Fruit fly (Drosophila melanogaster) whole organism, embryonic: ENCODE data around the gene rec.
A peak's percentile ranks its signal among the peaks of the same experiment; 100 is the strongest.

Source experiments
- ATbp ChIP-seq: fragments of 200-800 bp; sonication (Bioruptor generic); optimal IDR thresholded peaks from 2 replicates; lab custom pipeline; 2017; ENCODE audit warnings: missing biosample characterization, mild to moderate bottlenecking, missing genetic modification characterization, missing genetic modification reagents
- Ada2b ChIP-seq: fragments of 200-800 bp; sonication (Bioruptor generic); IDR thresholded peaks from 2 replicates; pipeline ENCODE4 v1.3.6; 2022; ENCODE audit warnings: missing biosample characterization, missing genetic modification characterization
- BEAF-32 ChIP-seq: fragments of 200-800 bp; sonication (Bioruptor generic); optimal IDR thresholded peaks from 3 replicates; lab custom pipeline; 2017; ENCODE audit warnings: missing biosample characterization, missing genetic modification characterization, mild to moderate bottlenecking, moderate library complexity, missing genetic modification reagents
- CG10462 ChIP-seq: fragments of 200-800 bp; sonication (Bioruptor generic); optimal IDR thresholded peaks from 2 replicates; lab custom pipeline; 2016; ENCODE audit warnings: missing biosample characterization, missing genetic modification characterization
- CG10959 ChIP-seq: fragments of 200-800 bp; sonication (Bioruptor generic); IDR thresholded peaks from 2 replicates; pipeline ENCODE4 v1.3.6; 2022; ENCODE audit warnings: missing biosample characterization, missing genetic modification characterization
- CG11093 ChIP-seq: fragments of 200-800 bp; sonication (Bioruptor generic); IDR thresholded peaks from 3 replicates; pipeline ENCODE4 v1.3.6; 2022; ENCODE audit warnings: missing biosample characterization, missing genetic modification characterization
- CG11247 ChIP-seq: fragments of 200-800 bp; sonication (Bioruptor generic); IDR thresholded peaks from 2 replicates; pipeline ENCODE4 v1.3.6; 2022; ENCODE audit warnings: missing biosample characterization, missing genetic modification characterization
- CG11695 ChIP-seq: fragments of 200-800 bp; sonication (Bioruptor generic); IDR thresholded peaks from 3 replicates; pipeline ENCODE4 v1.3.6; 2022; ENCODE audit warnings: missing biosample characterization, missing genetic modification characterization
- CG1233 ChIP-seq: fragments of 200-800 bp; sonication (Bioruptor generic); optimal IDR thresholded peaks from 4 replicates; lab custom pipeline; 2018; ENCODE audit warnings: missing biosample characterization, mild to moderate bottlenecking, missing genetic modification characterization
- CG12744 ChIP-seq: fragments of 200-800 bp; sonication (Bioruptor generic); optimal IDR thresholded peaks from 2 replicates; lab custom pipeline; 2016; ENCODE audit warnings: missing biosample characterization, missing genetic modification characterization
- CG14667 ChIP-seq: fragments of 200-800 bp; sonication (Bioruptor generic); IDR thresholded peaks from 2 replicates; pipeline ENCODE4 v1.3.6; 2022; ENCODE audit warnings: missing biosample characterization, missing genetic modification characterization
- CG14860 ChIP-seq: fragments of 200-800 bp; sonication (Bioruptor generic); IDR thresholded peaks from 3 replicates; pipeline ENCODE4 v1.3.6; 2022; ENCODE audit warnings: missing biosample characterization, missing genetic modification characterization; ENCODE audit not compliant: partially characterized antibody
- CG14965 ChIP-seq: fragments of 200-800 bp; sonication (Bioruptor generic); optimal IDR thresholded peaks from 2 replicates; lab custom pipeline; 2016; ENCODE audit warnings: missing biosample characterization, missing genetic modification characterization, borderline replicate concordance
- CG15601 ChIP-seq: fragments of 200-800 bp; sonication (Bioruptor generic); optimal IDR thresholded peaks from 3 replicates; lab custom pipeline; 2019; ENCODE audit warnings: missing biosample characterization, mild to moderate bottlenecking, missing genetic modification characterization, moderate library complexity
- CG1603 ChIP-seq: fragments of 200-800 bp; sonication (Bioruptor generic); optimal IDR thresholded peaks from 2 replicates; lab custom pipeline; 2019; ENCODE audit warnings: missing biosample characterization, mild to moderate bottlenecking, missing genetic modification characterization, moderate library complexity
- CG17359 ChIP-seq: fragments of 200-800 bp; sonication (Bioruptor generic); optimal IDR thresholded peaks from 3 replicates; lab custom pipeline; 2018; ENCODE audit warnings: missing biosample characterization, mild to moderate bottlenecking, missing genetic modification characterization, moderate library complexity
- CG17568 ChIP-seq: fragments of 200-800 bp; sonication (Bioruptor generic); optimal IDR thresholded peaks from 2 replicates; lab custom pipeline; 2018; ENCODE audit warnings: missing biosample characterization, mild to moderate bottlenecking, missing genetic modification characterization, moderate library complexity
- CG18764 ChIP-seq: fragments of 200-800 bp; sonication (Bioruptor generic); optimal IDR thresholded peaks from 3 replicates; lab custom pipeline; 2016; ENCODE audit warnings: missing biosample characterization, missing genetic modification characterization
- CG2116 ChIP-seq: fragments of 200-800 bp; sonication (Bioruptor generic); optimal IDR thresholded peaks from 3 replicates; lab custom pipeline; 2018; ENCODE audit warnings: missing biosample characterization, mild to moderate bottlenecking, missing genetic modification characterization
- CG2129 ChIP-seq: fragments of 200-800 bp; sonication (Bioruptor generic); IDR thresholded peaks from 2 replicates; pipeline ENCODE4 v1.3.6; 2022; ENCODE audit warnings: missing biosample characterization, missing genetic modification characterization; ENCODE audit not compliant: partially characterized antibody
- CG3065 ChIP-seq: fragments of 200-800 bp; sonication (Bioruptor generic); optimal IDR thresholded peaks from 2 replicates; lab custom pipeline; 2016; ENCODE audit warnings: missing biosample characterization, missing genetic modification characterization
- CG32532 ChIP-seq: fragments of 200-800 bp; sonication (Bioruptor generic); IDR thresholded peaks from 2 replicates; pipeline ENCODE4 v1.3.6; 2022; ENCODE audit warnings: missing biosample characterization, missing genetic modification characterization
- CG5180 ChIP-seq: fragments of 200-800 bp; sonication (Bioruptor generic); optimal IDR thresholded peaks from 3 replicates; lab custom pipeline; 2017; ENCODE audit warnings: missing biosample characterization, missing genetic modification characterization, mild to moderate bottlenecking, moderate library complexity, missing genetic modification reagents
- CG5953 ChIP-seq: fragments of 200-800 bp; sonication (Bioruptor generic); IDR thresholded peaks from 2 replicates; pipeline ENCODE4 v1.3.6; 2022; ENCODE audit warnings: missing biosample characterization, missing genetic modification characterization
- CG6175 ChIP-seq: fragments of 200-800 bp; sonication (Bioruptor generic); IDR thresholded peaks from 3 replicates; pipeline ENCODE4 v1.3.6; 2022; ENCODE audit warnings: missing biosample characterization, missing genetic modification characterization
- CG7928 ChIP-seq: fragments of 200-800 bp; sonication (Bioruptor generic); optimal IDR thresholded peaks from 2 replicates; lab custom pipeline; 2017; ENCODE audit warnings: missing biosample characterization, mild to moderate bottlenecking, missing genetic modification characterization
- CG7987 ChIP-seq: fragments of 200-800 bp; sonication (Bioruptor generic); optimal IDR thresholded peaks from 2 replicates; lab custom pipeline; 2018; ENCODE audit warnings: missing biosample characterization, mild to moderate bottlenecking, missing genetic modification characterization, moderate library complexity
- CHES-1-like ChIP-seq: fragments of 200-800 bp; sonication (Bioruptor generic); optimal IDR thresholded peaks from 2 replicates; lab custom pipeline; 2016; ENCODE audit warnings: missing biosample characterization, missing genetic modification characterization
- Deaf1 ChIP-seq: fragments of 200-800 bp; optimal IDR thresholded peaks from 3 replicates; lab custom pipeline; 2019; ENCODE audit warnings: missing biosample characterization, mild to moderate bottlenecking, missing genetic modification characterization, moderate library complexity
- HLH4C ChIP-seq: fragments of 200-800 bp; sonication (Bioruptor generic); IDR thresholded peaks from 3 replicates; pipeline ENCODE4 v1.3.6; 2022; ENCODE audit warnings: missing biosample characterization, missing genetic modification characterization; ENCODE audit not compliant: partially characterized antibody
- HLHmδ ChIP-seq: fragments of 200-800 bp; sonication (Bioruptor generic); optimal IDR thresholded peaks from 2 replicates; lab custom pipeline; 2018; ENCODE audit warnings: missing biosample characterization, mild to moderate bottlenecking, missing genetic modification characterization, moderate library complexity
- MBD-R2 ChIP-seq: fragments of 200-800 bp; sonication (Bioruptor generic); IDR thresholded peaks from 2 replicates; pipeline ENCODE4 v1.3.6; 2022; ENCODE audit warnings: missing biosample characterization, missing genetic modification characterization
- Oaz ChIP-seq: fragments of 200-800 bp; sonication (Bioruptor generic); IDR thresholded peaks from 2 replicates; pipeline ENCODE4 v1.3.6; 2022; ENCODE audit warnings: missing biosample characterization, missing genetic modification characterization
- Optix ChIP-seq: fragments of 200-800 bp; sonication (Bioruptor generic); IDR thresholded peaks from 3 replicates; pipeline ENCODE4 v1.3.6; 2022; ENCODE audit warnings: missing biosample characterization, missing genetic modification characterization
- Scr ChIP-seq: fragments of 200-800 bp; sonication (Bioruptor generic); IDR thresholded peaks from 2 replicates; pipeline ENCODE4 v1.3.6; 2022; ENCODE audit warnings: missing biosample characterization, missing genetic modification characterization; ENCODE audit not compliant: partially characterized antibody
- Taf1 ChIP-seq: fragments of 200-800 bp; sonication (Bioruptor generic); IDR thresholded peaks from 2 replicates; pipeline ENCODE4 v1.3.6; 2022; ENCODE audit warnings: missing biosample characterization, missing genetic modification characterization
- chinmo ChIP-seq: fragments of 200-800 bp; sonication (Bioruptor generic); IDR thresholded peaks from 4 replicates; pipeline ENCODE4 v1.3.6; 2022; ENCODE audit warnings: missing biosample characterization, missing genetic modification characterization; ENCODE audit not compliant: partially characterized antibody
- ci ChIP-seq: fragments of 200-800 bp; sonication (Bioruptor generic); IDR thresholded peaks from 3 replicates; pipeline ENCODE4 v1.3.6; 2022; ENCODE audit warnings: missing biosample characterization, missing genetic modification characterization
- gce ChIP-seq: fragments of 200-800 bp; sonication (Bioruptor generic); IDR thresholded peaks from 3 replicates; pipeline ENCODE4 v1.3.6; 2022; ENCODE audit warnings: missing biosample characterization, missing genetic modification characterization
- hbn ChIP-seq: fragments of 200-800 bp; sonication (Bioruptor generic); IDR thresholded peaks from 2 replicates; pipeline ENCODE4 v1.3.6; 2022; ENCODE audit warnings: missing biosample characterization, missing genetic modification characterization; ENCODE audit not compliant: partially characterized antibody
- inv ChIP-seq: fragments of 200-800 bp; sonication (Bioruptor generic); IDR thresholded peaks from 2 replicates; pipeline ENCODE4 v1.3.6; 2022; ENCODE audit warnings: missing biosample characterization, missing genetic modification characterization; ENCODE audit not compliant: partially characterized antibody
- knrl ChIP-seq: fragments of 200-800 bp; sonication (Bioruptor generic); IDR thresholded peaks from 3 replicates; pipeline ENCODE4 v1.3.6; 2022; ENCODE audit warnings: missing biosample characterization, missing genetic modification characterization; ENCODE audit not compliant: partially characterized antibody
- mam ChIP-seq: fragments of 200-800 bp; sonication (Bioruptor generic); optimal IDR thresholded peaks from 3 replicates; lab custom pipeline; 2016; ENCODE audit warnings: missing biosample characterization, missing genetic modification characterization
- pfk ChIP-seq: fragments of 200-800 bp; sonication (Bioruptor generic); optimal IDR thresholded peaks from 2 replicates; lab custom pipeline; 2018; ENCODE audit warnings: missing biosample characterization, mild to moderate bottlenecking, missing genetic modification characterization, moderate library complexity
- repo ChIP-seq: fragments of 200-800 bp; sonication (Bioruptor generic); optimal IDR thresholded peaks from 2 replicates; lab custom pipeline; 2016; ENCODE audit warnings: missing biosample characterization, missing genetic modification characterization
- sna ChIP-seq: fragments of 200-800 bp; sonication (Bioruptor generic); IDR thresholded peaks from 2 replicates; pipeline ENCODE4 v1.3.6; 2022; ENCODE audit warnings: missing biosample characterization, missing genetic modification characterization; ENCODE audit not compliant: partially characterized antibody
- sob ChIP-seq: fragments of 200-800 bp; sonication (Bioruptor generic); IDR thresholded peaks from 2 replicates; pipeline ENCODE4 v1.3.6; 2022; ENCODE audit warnings: missing biosample characterization, missing genetic modification characterization
- sqz ChIP-seq: fragments of 200-800 bp; sonication (Bioruptor generic); optimal IDR thresholded peaks from 3 replicates; lab custom pipeline; 2018; ENCODE audit warnings: missing biosample characterization, mild to moderate bottlenecking, missing genetic modification characterization
- sr ChIP-seq: fragments of 200-800 bp; sonication (Bioruptor generic); IDR thresholded peaks from 3 replicates; pipeline ENCODE4 v1.3.6; 2022; ENCODE audit warnings: missing biosample characterization, missing genetic modification characterization
- stwl ChIP-seq: fragments of 200-800 bp; sonication (Bioruptor generic); optimal IDR thresholded peaks from 3 replicates; lab custom pipeline; 2018; ENCODE audit warnings: missing biosample characterization, mild to moderate bottlenecking, missing genetic modification characterization, moderate library complexity
- vnd ChIP-seq: fragments of 200-800 bp; sonication (Bioruptor generic); IDR thresholded peaks from 3 replicates; pipeline ENCODE4 v1.3.6; 2022; ENCODE audit warnings: missing biosample characterization, missing genetic modification characterization; ENCODE audit not compliant: partially characterized antibody

rec gene

DNA sequence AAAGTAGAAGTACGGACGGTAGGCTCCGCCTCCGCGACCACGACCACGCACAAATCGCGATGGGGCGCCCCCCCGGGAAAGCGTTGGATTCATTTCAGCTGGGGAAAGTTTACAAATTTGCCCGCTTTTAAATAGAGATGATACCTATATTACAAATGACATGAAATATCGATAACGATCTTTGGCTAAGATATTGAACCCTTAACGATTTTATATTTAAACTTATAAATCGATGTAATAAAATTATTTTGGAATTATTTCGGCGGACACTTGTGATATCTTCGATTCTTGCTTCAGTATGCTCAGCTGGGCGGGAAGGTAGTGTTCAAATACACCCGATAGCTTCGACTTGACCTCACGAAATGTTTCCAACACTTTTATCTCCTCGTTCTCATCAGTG lies at the start of gene rec (continued):
- no peak for TF ChIP-seq Optix
- peak; percentile 36 for TF ChIP-seq CG1603 (tag; lab: Kevin White, UChicago)
- TF ChIP-seq CG2116 (GFP tag; lab: Kevin White, UChicago): peak; percentile 26
- no peak for TF ChIP-seq Oaz (GFP tag; lab: Robert Waterston, UW)
- TF ChIP-seq Scr: peak; percentile 64
- no peak for TF ChIP-seq Ada2b
- peak; percentile 66; the same call in 2 of the 3 replicates for TF ChIP-seq knrl (GFP tag; lab: Robert Waterston, UW)
- TF ChIP-seq CG15601 (tag; lab: Kevin White, UChicago): no peak
- no peak for TF ChIP-seq sqz (GFP tag; lab: Kevin White, UChicago)
- peak; percentile 33 for TF ChIP-seq MBD-R2
- no peak for TF ChIP-seq Taf1 (GFP tag; lab: Robert Waterston, UW)
- no peak for TF ChIP-seq CG17568 (GFP tag; lab: Kevin White, UChicago)
- peak; percentile 58; the same call in 1 of the 2 replicates for TF ChIP-seq sna (GFP tag; lab: Robert Waterston, UW)
- TF ChIP-seq CHES-1-like (GFP tag; lab: Kevin White, UChicago): no peak
- TF ChIP-seq CG32532 (GFP tag; lab: Robert Waterston, UW): no peak
- TF ChIP-seq CG7987: no peak
- peak; percentile 60 for TF ChIP-seq BEAF-32 (GFP tag; lab: Kevin White, UChicago)
- no peak for TF ChIP-seq CG3065 (GFP tag; lab: Kevin White, UChicago)
- no peak for TF ChIP-seq CG18764 (GFP tag; lab: Kevin White, UChicago)
- TF ChIP-seq hbn: peak; percentile 31; the same call in 1 of the 2 replicates
- TF ChIP-seq mam: no peak
- TF ChIP-seq HLHmδ: no peak
- TF ChIP-seq CG2129 (GFP tag; lab: Robert Waterston, UW): peak; percentile 17; the same call in 1 of the 2 replicates
- no peak for TF ChIP-seq CG14965 (GFP tag; lab: Kevin White, UChicago)
- no peak for TF ChIP-seq CG7928 (GFP tag; lab: Kevin White, UChicago)
- TF ChIP-seq vnd: 0 out of 3 replicates have a peak, but pooled peaks have one; percentile 31
- TF ChIP-seq ATbp: no peak
- no peak for TF ChIP-seq ci
- no peak for TF ChIP-seq CG14667 (GFP tag; lab: Robert Waterston, UW)
- TF ChIP-seq inv (GFP tag; lab: Robert Waterston, UW): 0 out of 2 replicates have a peak, but pooled peaks have one; percentile 7
- TF ChIP-seq CG11695 (GFP tag; lab: Robert Waterston, UW): no peak
- no peak for TF ChIP-seq CG17359
- no peak for TF ChIP-seq pfk
- TF ChIP-seq CG12744 (GFP tag; lab: Kevin White, UChicago): no peak
- 0 out of 4 replicates have a peak, but pooled peaks have one; percentile 42 for TF ChIP-seq chinmo (GFP tag; lab: Robert Waterston, UW)
- no peak for TF ChIP-seq CG1233
- no peak for TF ChIP-seq sr (GFP tag; lab: Robert Waterston, UW)
- peak; percentile 41; the same call in 1 of the 3 replicates for TF ChIP-seq CG14860 (GFP tag; lab: Robert Waterston, UW)
- peak; percentile 57; the same call in 2 of the 3 replicates for TF ChIP-seq HLH4C (GFP tag; lab: Robert Waterston, UW)
- TF ChIP-seq, all 482 proteins: peak for 30

DNA sequence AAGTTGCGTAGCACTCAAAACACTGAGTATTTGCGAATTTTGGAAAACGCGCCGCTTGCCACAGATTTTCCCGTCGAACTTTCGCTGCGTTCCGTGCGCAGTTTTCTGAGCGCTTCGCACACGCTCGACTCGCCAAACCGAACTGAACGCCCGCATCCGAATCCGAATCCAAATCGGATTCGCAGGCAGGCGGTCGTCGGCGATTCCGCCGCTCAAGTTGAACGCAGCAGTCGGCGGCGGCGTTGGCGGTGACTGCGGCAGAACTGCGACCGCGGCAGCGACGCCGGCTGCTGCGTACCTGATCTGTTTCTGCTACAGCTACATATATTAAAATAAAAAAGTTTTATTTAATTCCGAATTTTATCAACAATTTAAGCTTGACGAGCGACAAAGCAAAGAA lies 43.2 kb upstream of the rec start, which contains the start of gene CG31183:
Gene CG31183, minus strand, starts transcription at position 329 of the 400 bp plus-strand sequence.
- TF ChIP-seq gce (GFP tag; lab: Robert Waterston, UW) (0 out of 3 replicates have a peak, but pooled peaks have one; percentile 13), CG5180 (peak; percentile 22), stwl (no peak), CG5953 (no peak), Deaf1 (tag; lab: Kevin White, UChicago) (peak; percentile 90), repo (GFP tag; lab: Kevin White, UChicago) (no peak), CG10959 (no peak), CG6175 (0 out of 3 replicates have a peak, but pooled peaks have one; percentile 43), sob (GFP tag; lab: Robert Waterston, UW) (0 out of 2 replicates have a peak, but pooled peaks have one; percentile 30), CG10462 (no peak), CG11093 (GFP tag; lab: Robert Waterston, UW) (no peak), chinmo (GFP tag; lab: Robert Waterston, UW) (0 out of 4 replicates have a peak, but pooled peaks have one; percentile 60), CG11247 (GFP tag; lab: Robert Waterston, UW) (0 out of 2 replicates have a peak, but pooled peaks have one; percentile 12)
